Worm (Caenorhabditis elegans) whole organism, late embryonic: ENCODE measurements around the gene C40H1.3.

Source experiments
- ceh-6 ChIP-seq: fragments of 200-800 bp; sonication (Bioruptor generic); optimal IDR thresholded peaks from 2 replicates; lab custom pipeline; 2018; ENCODE audit warnings: mild to moderate bottlenecking, missing genetic modification characterization, missing compliant biosample characterization
- elt-2 ChIP-seq: sonication (generic microtip); optimal IDR thresholded peaks from 2 replicates; lab custom pipeline; 2016; ENCODE audit warnings: missing genetic modification reagents, missing genetic modification characterization, missing compliant biosample characterization
- fkh-10 ChIP-seq: fragments of 150-350 bp; optimal IDR thresholded peaks from 2 replicates; lab custom pipeline; 2014; ENCODE audit warnings: missing biosample characterization, missing genetic modification reagents, missing genetic modification characterization
- hlh-30 ChIP-seq: sonication (generic microtip); optimal IDR thresholded peaks from 2 replicates; lab custom pipeline; 2017; ENCODE audit warnings: antibody characterized with exemption, missing genetic modification characterization, missing compliant biosample characterization; ENCODE audit not compliant: insufficient read depth
- hlh-6 ChIP-seq: sonication (generic microtip); optimal IDR thresholded peaks from 2 replicates; lab custom pipeline; 2016; ENCODE audit warnings: missing genotype, missing genetic modification characterization, missing compliant biosample characterization
- lin-11 ChIP-seq: fragments of 200-800 bp; sonication (Bioruptor generic); optimal IDR thresholded peaks from 2 replicates; lab custom pipeline; 2018; ENCODE audit warnings: mild to moderate bottlenecking, missing genetic modification characterization, missing compliant biosample characterization
- odd-2 ChIP-seq: sonication (generic microtip); optimal IDR thresholded peaks from 2 replicates; lab custom pipeline; 2017; ENCODE audit warnings: antibody characterized with exemption, mild to moderate bottlenecking, missing genetic modification characterization, missing compliant biosample characterization
- pqm-1 ChIP-seq: sonication (generic microtip); optimal IDR thresholded peaks from 2 replicates; lab custom pipeline; 2016; ENCODE audit warnings: missing genetic modification characterization, missing compliant biosample characterization
- unc-3 ChIP-seq, 2 experiments: fragments of 200-800 bp in 1 of 2; sonication (Bioruptor generic) in 1 of 2; sonication (generic microtip) in 1 of 2; conservative IDR thresholded peaks in 1 of 2; optimal IDR thresholded peaks in 1 of 2; 2 replicates each; pipeline versions ENCODE4 v1.3.6 to Lab custom; 2016 to 2022; ENCODE audit warnings: missing compliant biosample characterization in 2 of 2, missing genetic modification characterization in 2 of 2, missing genetic modification reagents in 1 of 2
- unc-42 ChIP-seq: sonication (generic microtip); optimal IDR thresholded peaks from 2 replicates; lab custom pipeline; 2016; ENCODE audit warnings: missing genotype, missing genetic modification characterization, missing compliant biosample characterization

ce11 chrIII:9336807-9337206 lies 7.6 kb upstream of the C40H1.3 start:
- TF ChIP-seq elt-2 (tag; lab: Kevin White, UChicago) (no peak), odd-2 (no peak), fkh-10 (no peak), hlh-6 (no peak), ceh-6 (GFP tag; lab: Kevin White, UChicago) (no peak), unc-3 (GFP tag; conservative IDR thresholded peaks at IDR 0.05; lab: Robert Waterston, UW) (no peak), unc-3 (tag; optimal IDR thresholded peaks at IDR 0.05; lab: Kevin White, UChicago) (no peak), pqm-1 (no peak), lin-11 (no peak), unc-42 (no peak), hlh-30 (tag; lab: Kevin White, UChicago) (no peak)
